Fruit fly (Drosophila melanogaster): ENCODE results near the gene Zwilch.

dm6 chr3R:31243079-31243668 lies 30.0 kb upstream of the Zwilch start:
- TF ChIP-seq insv (optimal IDR thresholded peaks at IDR 0.05) (no peak), Sin3A (optimal IDR thresholded peaks at IDR 0.05) (no peak), psq (optimal IDR thresholded peaks at IDR 0.05) (no peak), h (optimal IDR thresholded peaks at IDR 0.05) (no peak), ttk (optimal IDR thresholded peaks at IDR 0.05) (no peak), Myc (optimal IDR thresholded peaks at IDR 0.05) (no peak)
